Fruit fly (Drosophila melanogaster) whole organism, prepupa: ENCODE results near the gene CG9467.

Experiments
- CG11762 ChIP-seq: fragments of 200-800 bp; sonication (Bioruptor generic); optimal IDR thresholded peaks from 3 replicates; lab custom pipeline; 2016; ENCODE audit warnings: missing biosample characterization, missing genetic modification characterization; ENCODE audit not compliant: insufficient read depth
- CG15336 ChIP-seq: fragments of 200-800 bp; sonication (Bioruptor generic); IDR thresholded peaks from 2 replicates; pipeline ENCODE4 v1.3.6; 2022; ENCODE audit warnings: missing biosample characterization, missing genetic modification characterization
- CG16779 ChIP-seq: fragments of 200-800 bp; sonication (Bioruptor generic); optimal IDR thresholded peaks from 3 replicates; lab custom pipeline; 2017; ENCODE audit warnings: missing biosample characterization, mild to moderate bottlenecking, missing genetic modification characterization
- CG3032 ChIP-seq: fragments of 200-800 bp; optimal IDR thresholded peaks from 2 replicates; lab custom pipeline; 2019; ENCODE audit warnings: missing biosample characterization, mild to moderate bottlenecking, missing genetic modification characterization, moderate library complexity
- CG31627 ChIP-seq: fragments of 200-800 bp; sonication (Bioruptor generic); optimal IDR thresholded peaks from 3 replicates; lab custom pipeline; 2016; ENCODE audit warnings: missing biosample characterization, missing genetic modification characterization
- CG3919 ChIP-seq: fragments of 200-800 bp; sonication (Bioruptor generic); optimal IDR thresholded peaks from 3 replicates; lab custom pipeline; 2016; ENCODE audit warnings: missing biosample characterization, missing genetic modification characterization
- CG6276 ChIP-seq: fragments of 200-800 bp; sonication (Bioruptor generic); optimal IDR thresholded peaks from 2 replicates; lab custom pipeline; 2017; ENCODE audit warnings: missing biosample characterization, mild to moderate bottlenecking, missing genetic modification characterization
- CG6808 ChIP-seq: fragments of 200-800 bp; sonication (Bioruptor generic); optimal IDR thresholded peaks from 3 replicates; lab custom pipeline; 2017; ENCODE audit warnings: missing biosample characterization, missing genetic modification characterization, mild to moderate bottlenecking, moderate library complexity, missing genetic modification reagents
- CG6854 ChIP-seq: fragments of 200-800 bp; sonication (Bioruptor generic); optimal IDR thresholded peaks from 2 replicates; lab custom pipeline; 2017; ENCODE audit warnings: missing biosample characterization, mild to moderate bottlenecking, missing genetic modification characterization
- CG8319 ChIP-seq: fragments of 200-800 bp; sonication (Bioruptor generic); optimal IDR thresholded peaks from 3 replicates; lab custom pipeline; 2016; ENCODE audit warnings: missing biosample characterization, missing genetic modification characterization
- CG9139 ChIP-seq: fragments of 200-800 bp; sonication (Bioruptor generic); optimal IDR thresholded peaks from 3 replicates; lab custom pipeline; 2017; ENCODE audit warnings: missing biosample characterization, mild to moderate bottlenecking, missing genetic modification characterization
- Eip78C ChIP-seq: fragments of 200-800 bp; sonication (Bioruptor generic); peaks from one replicate; lab custom pipeline; 2016; ENCODE audit warnings: missing biosample characterization, missing genetic modification characterization
- Eip93F ChIP-seq: fragments of 200-800 bp; sonication (Bioruptor generic); optimal IDR thresholded peaks from 2 replicates; lab custom pipeline; 2016; ENCODE audit warnings: missing biosample characterization, mild to moderate bottlenecking, missing genetic modification characterization
- Ets96B ChIP-seq: fragments of 200-800 bp; optimal IDR thresholded peaks from 2 replicates; lab custom pipeline; 2019; ENCODE audit warnings: missing biosample characterization, mild to moderate bottlenecking, missing genetic modification characterization, moderate library complexity
- Gug ChIP-seq: fragments of 200-800 bp; sonication (Bioruptor generic); IDR thresholded peaks from 2 replicates; pipeline ENCODE4 v1.3.6; 2022; ENCODE audit warnings: missing biosample characterization, missing genetic modification characterization
- Hr38 ChIP-seq: sonication (Bioruptor generic); optimal IDR thresholded peaks from 2 replicates; lab custom pipeline; 2016; ENCODE audit warnings: missing biosample characterization, missing genetic modification characterization
- Hr4 ChIP-seq: fragments of 200-800 bp; sonication (Bioruptor generic); optimal IDR thresholded peaks from 3 replicates; lab custom pipeline; 2016; ENCODE audit warnings: missing biosample characterization, missing genetic modification characterization
- Lpt ChIP-seq: fragments of 200-800 bp; sonication (Bioruptor generic); optimal IDR thresholded peaks from 3 replicates; lab custom pipeline; 2016; ENCODE audit warnings: missing biosample characterization, missing genetic modification characterization
- Met ChIP-seq: fragments of 200-800 bp; sonication (Bioruptor generic); optimal IDR thresholded peaks from 3 replicates; lab custom pipeline; 2016; ENCODE audit warnings: missing biosample characterization, missing genetic modification characterization
- OdsH ChIP-seq: fragments of 200-800 bp; sonication (Bioruptor generic); optimal IDR thresholded peaks from 3 replicates; lab custom pipeline; 2016; ENCODE audit warnings: missing biosample characterization, missing genetic modification characterization
- Sox14 ChIP-seq: fragments of 200-800 bp; sonication (Bioruptor generic); optimal IDR thresholded peaks from 3 replicates; lab custom pipeline; 2016; ENCODE audit warnings: missing biosample characterization, missing genetic modification characterization
- Sox15 ChIP-seq: fragments of 200-800 bp; sonication (Bioruptor generic); optimal IDR thresholded peaks from 3 replicates; lab custom pipeline; 2016; ENCODE audit warnings: missing biosample characterization, missing genetic modification characterization
- acj6 ChIP-seq: fragments of 200-800 bp; sonication (Bioruptor generic); optimal IDR thresholded peaks from 3 replicates; lab custom pipeline; 2016; ENCODE audit warnings: missing biosample characterization, missing genetic modification characterization
- cyc ChIP-seq: fragments of 200-800 bp; sonication (Bioruptor generic); optimal IDR thresholded peaks from 3 replicates; lab custom pipeline; 2016; ENCODE audit warnings: missing biosample characterization, missing genetic modification characterization
- dsx ChIP-seq: fragments of 200-800 bp; optimal IDR thresholded peaks from 3 replicates; lab custom pipeline; 2019; ENCODE audit warnings: missing biosample characterization, mild to moderate bottlenecking, missing genetic modification characterization, moderate library complexity; ENCODE audit not compliant: poor library complexity, severe bottlenecking
- eg ChIP-seq: fragments of 200-800 bp; sonication (Bioruptor generic); IDR thresholded peaks from 3 replicates; pipeline ENCODE4 v1.3.6; 2022; ENCODE audit warnings: missing biosample characterization, missing genetic modification characterization
- fd59A ChIP-seq: fragments of 200-800 bp; sonication (Bioruptor generic); optimal IDR thresholded peaks from 2 replicates; lab custom pipeline; 2017; ENCODE audit warnings: missing biosample characterization, mild to moderate bottlenecking, missing genetic modification characterization, missing genetic modification reagents
- net ChIP-seq: fragments of 200-800 bp; sonication (Bioruptor generic); optimal IDR thresholded peaks from 3 replicates; lab custom pipeline; 2016; ENCODE audit warnings: missing biosample characterization, missing genetic modification characterization
- salr ChIP-seq, 2 experiments: fragments of 200-800 bp; sonication (Bioruptor generic); optimal IDR thresholded peaks; 3 replicates each; lab custom pipeline; 2016 to 2018; ENCODE audit warnings: missing biosample characterization in 2 of 2, missing genetic modification characterization in 2 of 2, mild to moderate bottlenecking in 1 of 2
- spab ChIP-seq: fragments of 200-800 bp; sonication (Bioruptor generic); optimal IDR thresholded peaks from 2 replicates; lab custom pipeline; 2017; ENCODE audit warnings: missing biosample characterization, mild to moderate bottlenecking, missing genetic modification characterization, missing genetic modification reagents
- ss ChIP-seq, 2 experiments: fragments of 200-800 bp; sonication (Bioruptor generic); optimal IDR thresholded peaks; 2 replicates in 1 of 2; 3 replicates in 1 of 2; lab custom pipeline; 2017 to 2018; ENCODE audit warnings: mild to moderate bottlenecking in 2 of 2, missing biosample characterization in 2 of 2, missing genetic modification characterization in 2 of 2, moderate library complexity in 1 of 2
- svp ChIP-seq: fragments of 200-800 bp; sonication (Bioruptor generic); peaks from one replicate; lab custom pipeline; 2016; ENCODE audit warnings: missing biosample characterization, missing genetic modification characterization
- topi ChIP-seq: fragments of 200-800 bp; sonication (Bioruptor generic); optimal IDR thresholded peaks from 3 replicates; lab custom pipeline; 2016; ENCODE audit warnings: missing biosample characterization, missing genetic modification characterization
- vri ChIP-seq: fragments of 200-800 bp; sonication (Bioruptor generic); optimal IDR thresholded peaks from 3 replicates; lab custom pipeline; 2016; ENCODE audit warnings: missing biosample characterization, mild to moderate bottlenecking, missing genetic modification characterization

CG9467 gene

DNA sequence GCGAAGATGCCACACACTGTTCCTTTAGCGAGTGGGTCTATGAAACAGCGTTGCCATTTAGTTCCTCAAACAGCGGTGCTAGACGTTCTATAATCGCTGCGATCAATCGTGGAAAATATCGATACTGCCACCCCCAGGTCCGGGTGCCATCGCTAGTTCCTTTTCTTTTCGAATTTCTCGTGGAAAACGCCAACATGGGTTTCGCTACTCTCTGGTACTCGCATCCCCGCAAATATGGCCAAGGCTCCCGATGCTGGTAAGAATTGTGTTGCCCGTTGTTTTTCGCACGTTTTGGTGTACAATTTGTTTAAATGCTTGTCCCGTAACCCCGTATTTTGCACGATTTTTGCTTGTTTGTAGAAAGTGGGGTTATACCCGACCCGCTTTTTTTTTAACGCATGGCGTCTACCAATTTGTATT lies 22.9 kb downstream of the CG9467 start, which contains the start of gene RpS29 (continued):
- TF ChIP-seq Hr38 (GFP tag; lab: Kevin White, UChicago) (peak; percentile 4), Lpt (GFP tag; lab: Kevin White, UChicago) (no peak), Ets96B (tag; lab: Kevin White, UChicago) (no peak), dsx (GFP tag; lab: Kevin White, UChicago) (peak; percentile 5), Eip93F (GFP tag; lab: Kevin White, UChicago) (no peak), CG31627 (peak; percentile 76), acj6 (peak; percentile 55), fd59A (GFP tag; lab: Kevin White, UChicago) (no peak), CG3032 (tag; lab: Kevin White, UChicago) (peak; percentile 47), Hr4 (GFP tag; lab: Kevin White, UChicago) (peak; percentile 22), cyc (GFP tag; lab: Kevin White, UChicago) (peak; percentile 73), CG9139 (GFP tag; lab: Kevin White, UChicago) (peak; percentile 34), spab (no peak), Met (GFP tag; lab: Kevin White, UChicago) (no peak), CG11762 (GFP tag; lab: Kevin White, UChicago) (no peak), salr (GFP tag; optimal IDR thresholded peaks at IDR 0.05; lab: Kevin White, UChicago) (peak in 1 of 2 experiments; percentile 58), Sox15 (GFP tag; lab: Kevin White, UChicago) (peak; percentile 33), net (peak; percentile 34), CG6276 (GFP tag; lab: Kevin White, UChicago) (no peak), Sox14 (GFP tag; lab: Kevin White, UChicago) (peak; percentile 62), CG6808 (GFP tag; lab: Kevin White, UChicago) (peak; percentile 42), eg (GFP tag; lab: Robert Waterston, UW) (0 out of 3 replicates have a peak, but pooled peaks have one; percentile 44), OdsH (GFP tag; lab: Kevin White, UChicago) (peak; percentile 51), Gug (GFP tag; lab: Robert Waterston, UW) (no peak), CG6854 (peak; percentile 74)

DNA sequence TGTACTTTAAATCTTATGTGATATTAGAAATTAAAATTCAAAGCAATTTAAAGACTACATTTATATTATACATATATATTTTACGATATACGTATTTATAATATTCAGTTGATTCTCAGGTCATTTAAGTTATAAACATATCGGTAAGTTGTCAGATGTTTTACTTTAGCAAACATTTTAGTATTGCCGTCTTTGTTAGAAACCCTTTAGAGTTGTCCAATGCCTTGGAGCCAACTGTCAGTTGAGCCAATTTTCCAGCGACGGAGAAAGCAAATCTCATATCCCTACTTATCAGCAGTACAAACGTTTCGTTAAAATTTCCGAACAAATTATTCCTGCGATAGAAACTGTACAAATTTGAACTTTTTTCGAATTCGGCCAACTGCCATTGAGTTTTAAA lies 26.0 kb downstream of the CG9467 start, which contains the start of gene topi:
TSS of gene topi (plus strand) at position 301 of the 400 bp plus-strand sequence.
- no peak for TF ChIP-seq Gug (GFP tag; lab: Robert Waterston, UW)
- TF ChIP-seq dsx (GFP tag; lab: Kevin White, UChicago), result no peak
- TF ChIP-seq, all 60 proteins: peak for 0

DNA sequence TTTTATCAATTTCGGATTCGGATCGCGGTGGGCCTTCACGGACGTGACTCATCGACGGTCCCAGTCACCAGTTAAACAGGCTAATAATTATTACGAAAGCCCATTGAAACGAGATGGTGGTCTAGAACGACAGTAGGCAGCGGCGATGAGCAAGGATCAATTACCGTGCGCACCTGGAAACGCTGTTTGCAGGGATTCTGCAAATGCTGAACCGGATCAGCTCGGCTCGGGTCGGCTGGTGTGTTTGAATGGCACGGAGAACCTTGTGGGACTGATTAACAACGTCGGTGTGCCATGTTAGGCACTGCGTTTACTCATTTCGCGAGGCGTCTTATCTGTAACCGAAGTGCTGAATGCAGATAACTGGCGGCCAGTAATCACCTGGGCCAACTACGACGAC lies 26.7 kb downstream of the CG9467 start, which contains the start of gene Whamy:
TSS of gene Whamy (minus strand) at position 273 of the 400 bp plus-strand sequence.
- TF ChIP-seq CG3919 (GFP tag; lab: Kevin White, UChicago) (no peak), salr (GFP tag; optimal IDR thresholded peaks at IDR 0.05; lab: Kevin White, UChicago) (no peak), OdsH (GFP tag; lab: Kevin White, UChicago) (no peak), fd59A (GFP tag; lab: Kevin White, UChicago) (no peak), topi (GFP tag; lab: Kevin White, UChicago) (peak; percentile 13), Eip93F (GFP tag; lab: Kevin White, UChicago) (no peak), CG15336 (GFP tag; lab: Robert Waterston, UW) (no peak), acj6 (no peak), vri (GFP tag; lab: Kevin White, UChicago) (peak; percentile 88), CG16779 (tag; lab: Kevin White, UChicago) (peak; percentile 12), ss (GFP tag; optimal IDR thresholded peaks at IDR 0.05; lab: Kevin White, UChicago) (peak in 1 of 2 experiments; percentile 8), svp (GFP tag; lab: Kevin White, UChicago) (peak; percentile 72), CG3032 (tag; lab: Kevin White, UChicago) (no peak), CG6276 (GFP tag; lab: Kevin White, UChicago) (no peak), Eip78C (peak; percentile 26), CG8319 (GFP tag; lab: Kevin White, UChicago) (no peak)
